Fruit fly (Drosophila melanogaster): ENCODE results near the gene CG31674.
A peak's percentile ranks its signal among the peaks of the same experiment; 100 is the strongest.

DNA sequence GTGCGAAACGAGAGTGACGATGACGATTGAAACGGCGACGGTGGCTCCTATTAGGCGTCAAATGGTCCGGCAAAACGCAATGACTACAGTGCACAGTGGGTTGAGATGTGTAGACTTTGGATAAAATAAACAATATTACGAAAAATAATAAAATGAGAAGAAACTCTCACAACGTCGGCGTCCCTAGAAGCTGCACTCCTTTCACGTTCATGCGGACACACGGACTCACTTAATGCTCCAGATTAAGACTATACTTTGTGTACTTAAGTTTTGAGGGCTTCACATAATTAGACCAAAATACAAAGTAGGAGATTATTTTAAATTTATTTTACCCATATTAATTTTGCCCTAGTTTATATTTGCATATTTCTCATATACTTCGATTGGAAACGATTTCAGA lies 8.9 kb downstream of the CG31674 start:
- TF ChIP-seq gl (tag; optimal IDR thresholded peaks at IDR 0.05) (no peak), Ets98B (GFP tag; IDR thresholded peaks at IDR 0.05) (no peak; the same call in 1 of the 2 replicates), fd96Ca (GFP tag; IDR thresholded peaks at IDR 0.05) (peak; percentile 53; the same call in 2 of the 3 replicates), CG13204 (GFP tag; optimal IDR thresholded peaks at IDR 0.05) (no peak), CG8159 (tag; optimal IDR thresholded peaks at IDR 0.05) (no peak), rn (GFP tag; IDR thresholded peaks at IDR 0.05) (no peak), EcR (GFP tag; optimal IDR thresholded peaks at IDR 0.05) (no peak), CG32121 (GFP tag; IDR thresholded peaks at IDR 0.05) (no peak), CG9948 (tag; optimal IDR thresholded peaks at IDR 0.05) (no peak), CG17806 (tag; optimal IDR thresholded peaks at IDR 0.05) (no peak), Pif1A (GFP tag; optimal IDR thresholded peaks at IDR 0.05) (peak; percentile 42), Pif1B (GFP tag; optimal IDR thresholded peaks at IDR 0.05) (no peak)
